Fruit fly (Drosophila melanogaster) whole organism, embryonic: ENCODE data around the gene CG3119.
A peak's percentile ranks its signal among the peaks of the same experiment; 100 is the strongest.

ENCODE experiments used
- ATbp ChIP-seq: fragments of 200-800 bp; sonication (Bioruptor generic); optimal IDR thresholded peaks from 2 replicates; lab custom pipeline; 2017; ENCODE audit warnings: missing biosample characterization, mild to moderate bottlenecking, missing genetic modification characterization, missing genetic modification reagents
- Adf1 ChIP-seq: fragments of 200-800 bp; sonication (Bioruptor generic); IDR thresholded peaks from 2 replicates; pipeline ENCODE4 v1.3.6; 2022; ENCODE audit warnings: missing biosample characterization, missing genetic modification characterization
- Atf-2 ChIP-seq: fragments of 200-800 bp; sonication (Bioruptor generic); optimal IDR thresholded peaks from 2 replicates; lab custom pipeline; 2016; ENCODE audit warnings: missing biosample characterization, missing genetic modification characterization
- Atf6 ChIP-seq: fragments of 200-800 bp; sonication (Bioruptor generic); IDR thresholded peaks from 2 replicates; pipeline ENCODE4 v1.3.6; 2022; ENCODE audit warnings: missing biosample characterization, missing genetic modification characterization
- B-H1 ChIP-seq: fragments of 200-800 bp; sonication (Bioruptor generic); IDR thresholded peaks from 3 replicates; pipeline ENCODE4 v1.3.6; 2022; ENCODE audit warnings: missing biosample characterization, missing genetic modification characterization
- CG10654 ChIP-seq: fragments of 200-800 bp; sonication (Bioruptor generic); optimal IDR thresholded peaks from 2 replicates; lab custom pipeline; 2016; ENCODE audit warnings: missing biosample characterization, missing genetic modification characterization
- CG11093 ChIP-seq: fragments of 200-800 bp; sonication (Bioruptor generic); IDR thresholded peaks from 3 replicates; pipeline ENCODE4 v1.3.6; 2022; ENCODE audit warnings: missing biosample characterization, missing genetic modification characterization
- CG11398 ChIP-seq: fragments of 200-800 bp; sonication (Bioruptor generic); optimal IDR thresholded peaks from 2 replicates; lab custom pipeline; 2016; ENCODE audit warnings: missing biosample characterization, missing genetic modification characterization
- CG11560 ChIP-seq: fragments of 200-800 bp; sonication (Bioruptor generic); IDR thresholded peaks from 3 replicates; pipeline ENCODE4 v1.3.6; 2022; ENCODE audit warnings: missing biosample characterization, missing genetic modification characterization
- CG12942 ChIP-seq: fragments of 200-800 bp; sonication (Bioruptor generic); optimal IDR thresholded peaks from 3 replicates; lab custom pipeline; 2016; ENCODE audit warnings: missing biosample characterization, missing genetic modification characterization
- CG15269 ChIP-seq: fragments of 200-800 bp; sonication (Bioruptor generic); optimal IDR thresholded peaks from 2 replicates; lab custom pipeline; 2018; ENCODE audit warnings: missing biosample characterization, mild to moderate bottlenecking, missing genetic modification characterization, moderate library complexity
- CG17802 ChIP-seq: fragments of 200-800 bp; sonication (Bioruptor generic); optimal IDR thresholded peaks from 2 replicates; lab custom pipeline; 2018; ENCODE audit warnings: missing biosample characterization, mild to moderate bottlenecking, missing genetic modification characterization, moderate library complexity
- CG1832 ChIP-seq: fragments of 200-800 bp; sonication (Bioruptor generic); optimal IDR thresholded peaks from 2 replicates; lab custom pipeline; 2017; ENCODE audit warnings: missing biosample characterization, mild to moderate bottlenecking, missing genetic modification characterization, inconsistent platforms
- CG2129 ChIP-seq: fragments of 200-800 bp; sonication (Bioruptor generic); IDR thresholded peaks from 2 replicates; pipeline ENCODE4 v1.3.6; 2022; ENCODE audit warnings: missing biosample characterization, missing genetic modification characterization; ENCODE audit not compliant: partially characterized antibody
- CG2199 ChIP-seq: fragments of 200-800 bp; sonication (Bioruptor generic); IDR thresholded peaks from 3 replicates; pipeline ENCODE4 v1.3.6; 2022; ENCODE audit warnings: missing biosample characterization, missing genetic modification characterization
- CG2712 ChIP-seq: fragments of 200-800 bp; optimal IDR thresholded peaks from 3 replicates; lab custom pipeline; 2019; ENCODE audit warnings: missing biosample characterization, mild to moderate bottlenecking, missing genetic modification characterization, moderate library complexity
- CG31441 ChIP-seq: fragments of 200-800 bp; sonication (Bioruptor generic); IDR thresholded peaks from 2 replicates; pipeline ENCODE4 v1.3.6; 2022; ENCODE audit warnings: missing biosample characterization, missing genetic modification characterization
- CG3163 ChIP-seq: fragments of 200-800 bp; sonication (Bioruptor generic); optimal IDR thresholded peaks from 3 replicates; lab custom pipeline; 2016; ENCODE audit warnings: missing biosample characterization, missing genetic modification characterization
- CG3407 ChIP-seq: fragments of 200-800 bp; sonication (Bioruptor generic); optimal IDR thresholded peaks from 2 replicates; lab custom pipeline; 2018; ENCODE audit warnings: missing biosample characterization, mild to moderate bottlenecking, missing genetic modification characterization
- CG34376 ChIP-seq: fragments of 200-800 bp; sonication (Bioruptor generic); optimal IDR thresholded peaks from 2 replicates; lab custom pipeline; 2018; ENCODE audit warnings: missing biosample characterization, mild to moderate bottlenecking, missing genetic modification characterization
- CG34422 ChIP-seq: fragments of 200-800 bp; sonication (Bioruptor generic); IDR thresholded peaks from 3 replicates; pipeline ENCODE4 v1.3.6; 2022; ENCODE audit warnings: missing biosample characterization, missing genetic modification characterization
- CG4424 ChIP-seq: fragments of 200-800 bp; sonication (Bioruptor generic); optimal IDR thresholded peaks from 3 replicates; lab custom pipeline; 2016; ENCODE audit warnings: missing biosample characterization, missing genetic modification characterization
- CG4707 ChIP-seq: fragments of 200-800 bp; sonication (Bioruptor generic); optimal IDR thresholded peaks from 2 replicates; lab custom pipeline; 2018; ENCODE audit warnings: missing biosample characterization, mild to moderate bottlenecking, missing genetic modification characterization, moderate library complexity
- CG8281 ChIP-seq: fragments of 200-800 bp; sonication (Bioruptor generic); optimal IDR thresholded peaks from 2 replicates; lab custom pipeline; 2018; ENCODE audit warnings: missing biosample characterization, mild to moderate bottlenecking, missing genetic modification characterization, moderate library complexity
- Deaf1 ChIP-seq: fragments of 200-800 bp; optimal IDR thresholded peaks from 3 replicates; lab custom pipeline; 2019; ENCODE audit warnings: missing biosample characterization, mild to moderate bottlenecking, missing genetic modification characterization, moderate library complexity
- Elba2 ChIP-seq: fragments of 200-800 bp; sonication (Bioruptor generic); optimal IDR thresholded peaks from 3 replicates; lab custom pipeline; 2016; ENCODE audit warnings: missing biosample characterization, missing genetic modification characterization
- Ets97D ChIP-seq: fragments of 200-800 bp; sonication (Bioruptor generic); optimal IDR thresholded peaks from 3 replicates; lab custom pipeline; 2016; ENCODE audit warnings: missing biosample characterization, missing genetic modification characterization
- Fer3 ChIP-seq: fragments of 200-800 bp; sonication (Bioruptor generic); optimal IDR thresholded peaks from 2 replicates; lab custom pipeline; 2018; ENCODE audit warnings: missing biosample characterization, mild to moderate bottlenecking, missing genetic modification characterization, moderate library complexity
- Gsc ChIP-seq: fragments of 200-800 bp; sonication (Bioruptor generic); IDR thresholded peaks from 2 replicates; pipeline ENCODE4 v1.3.6; 2022; ENCODE audit warnings: missing biosample characterization, missing genetic modification characterization
- H15 ChIP-seq: fragments of 200-800 bp; sonication (Bioruptor generic); IDR thresholded peaks from 3 replicates; pipeline ENCODE4 v1.3.6; 2022; ENCODE audit warnings: missing biosample characterization, missing genetic modification characterization
- Hand ChIP-seq: fragments of 200-800 bp; sonication (Bioruptor generic); optimal IDR thresholded peaks from 2 replicates; lab custom pipeline; 2017; ENCODE audit warnings: mild to moderate bottlenecking, missing biosample characterization, missing genetic modification reagents, missing genetic modification characterization
- Hr3 ChIP-seq: fragments of 200-800 bp; sonication (Bioruptor generic); optimal IDR thresholded peaks from 3 replicates; lab custom pipeline; 2016; ENCODE audit warnings: missing biosample characterization, missing genetic modification characterization
- Opbp ChIP-seq: fragments of 200-800 bp; sonication (Bioruptor generic); IDR thresholded peaks from 3 replicates; pipeline ENCODE4 v1.3.6; 2022; ENCODE audit warnings: missing biosample characterization, missing genetic modification characterization; ENCODE audit not compliant: partially characterized antibody
- PHDP ChIP-seq: fragments of 200-800 bp; sonication (Bioruptor generic); optimal IDR thresholded peaks from 3 replicates; lab custom pipeline; 2018; ENCODE audit warnings: missing biosample characterization, mild to moderate bottlenecking, missing genetic modification characterization, moderate library complexity
- Side ChIP-seq: fragments of 200-800 bp; sonication (Bioruptor generic); optimal IDR thresholded peaks from 2 replicates; lab custom pipeline; 2016; ENCODE audit warnings: missing biosample characterization, missing genetic modification characterization
- Sox102F ChIP-seq: fragments of 200-800 bp; sonication (Bioruptor generic); optimal IDR thresholded peaks from 2 replicates; lab custom pipeline; 2018; ENCODE audit warnings: missing biosample characterization, mild to moderate bottlenecking, missing genetic modification characterization, moderate library complexity
- bab2 ChIP-seq: fragments of 200-800 bp; sonication (Bioruptor generic); optimal IDR thresholded peaks from 2 replicates; lab custom pipeline; 2016; ENCODE audit warnings: missing biosample characterization, missing genetic modification characterization
- croc ChIP-seq: fragments of 200-800 bp; sonication (Bioruptor generic); conservative IDR thresholded peaks from 3 replicates; pipeline ENCODE4 v1.3.6; 2022; ENCODE audit warnings: missing biosample characterization, missing genetic modification characterization
- gsb ChIP-seq: fragments of 200-800 bp; sonication (Bioruptor generic); IDR thresholded peaks from 2 replicates; pipeline ENCODE4 v1.3.6; 2022; ENCODE audit warnings: missing biosample characterization, missing genetic modification characterization
- jing ChIP-seq: fragments of 200-800 bp; sonication (Bioruptor generic); optimal IDR thresholded peaks from 2 replicates; lab custom pipeline; 2018; ENCODE audit warnings: missing biosample characterization, mild to moderate bottlenecking, missing genetic modification characterization
- mirr ChIP-seq: fragments of 200-800 bp; sonication (Bioruptor generic); optimal IDR thresholded peaks from 3 replicates; lab custom pipeline; 2018; ENCODE audit warnings: missing biosample characterization, mild to moderate bottlenecking, missing genetic modification characterization
- nmo ChIP-seq: fragments of 200-800 bp; sonication (Bioruptor generic); optimal IDR thresholded peaks from 2 replicates; lab custom pipeline; 2018; ENCODE audit warnings: missing biosample characterization, mild to moderate bottlenecking, missing genetic modification characterization, moderate library complexity
- oc ChIP-seq: fragments of 200-800 bp; sonication (Bioruptor generic); optimal IDR thresholded peaks from 2 replicates; lab custom pipeline; 2018; ENCODE audit warnings: missing biosample characterization, mild to moderate bottlenecking, missing genetic modification characterization, moderate library complexity
- pb ChIP-seq: fragments of 200-800 bp; sonication (Bioruptor generic); optimal IDR thresholded peaks from 3 replicates; lab custom pipeline; 2016; ENCODE audit warnings: missing biosample characterization, missing genetic modification characterization
- peb ChIP-seq: fragments of 200-800 bp; sonication (Bioruptor generic); IDR thresholded peaks from 2 replicates; pipeline ENCODE4 v1.3.6; 2022; ENCODE audit warnings: missing biosample characterization, missing genetic modification characterization
- rib ChIP-seq: fragments of 200-800 bp; sonication (Bioruptor generic); IDR thresholded peaks from 2 replicates; pipeline ENCODE4 v1.3.6; 2022; ENCODE audit warnings: missing biosample characterization, missing genetic modification characterization
- slbo ChIP-seq: fragments of 200-800 bp; sonication (Bioruptor generic); IDR thresholded peaks from 2 replicates; pipeline ENCODE4 v1.3.6; 2022; ENCODE audit warnings: missing biosample characterization, missing genetic modification characterization
- slp2 ChIP-seq: fragments of 200-800 bp; sonication (Bioruptor generic); optimal IDR thresholded peaks from 2 replicates; lab custom pipeline; 2016; ENCODE audit warnings: missing biosample characterization, missing genetic modification characterization
- wek ChIP-seq: fragments of 200-800 bp; sonication (Bioruptor generic); optimal IDR thresholded peaks from 3 replicates; lab custom pipeline; 2018; ENCODE audit warnings: missing biosample characterization, mild to moderate bottlenecking, missing genetic modification characterization, moderate library complexity

CG3119 gene

DNA sequence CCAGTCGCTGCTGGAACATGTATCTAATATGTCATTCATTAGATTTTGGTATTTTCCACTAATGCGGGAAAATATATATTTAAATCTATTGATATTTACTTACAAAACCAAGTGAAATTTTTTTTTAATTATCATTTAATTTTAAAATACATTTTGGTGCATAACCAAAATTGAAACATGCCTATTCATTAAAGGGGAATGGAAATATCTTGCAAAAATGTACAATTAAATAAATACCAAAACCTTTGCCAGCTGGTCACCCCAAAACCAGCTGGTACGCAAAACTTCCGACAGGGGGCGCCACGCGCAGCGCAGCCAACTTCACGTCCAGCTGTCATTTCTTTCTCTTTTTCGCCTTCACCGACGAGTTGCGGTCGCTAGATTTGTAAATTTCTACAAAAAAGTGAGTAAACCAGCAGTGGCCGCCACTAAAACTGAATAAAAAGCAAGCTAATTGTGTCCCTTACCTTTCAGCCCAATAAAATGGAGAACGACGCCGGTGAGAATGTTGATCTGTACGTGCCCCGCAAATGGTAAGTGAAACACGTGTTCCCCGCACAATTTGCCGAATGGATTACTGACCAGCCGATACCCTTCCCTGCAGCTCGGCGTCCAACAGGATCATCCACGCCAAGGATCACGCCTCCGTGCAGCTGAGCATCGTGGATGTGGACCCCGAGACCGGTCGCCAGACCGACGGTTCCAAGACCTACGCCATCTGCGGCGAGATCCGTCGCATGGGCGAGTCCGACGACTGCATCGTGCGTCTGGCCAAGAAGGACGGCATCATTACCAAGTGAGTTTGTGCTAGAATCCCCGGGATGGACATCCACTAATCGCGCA is 18.4 kb upstream of the CG3119 start, which contains the start of the genes CG3104 and RpS21 (continued):
- TF ChIP-seq Gsc (GFP tag; lab: Robert Waterston, UW) = no peak
- peak; percentile 98 for TF ChIP-seq Ets97D
- TF ChIP-seq CG17802 (tag; lab: Kevin White, UChicago) = peak; percentile 80
- peak; percentile 62; the same call in 2 of the 3 replicates for TF ChIP-seq CG11093 (GFP tag; lab: Robert Waterston, UW)
- TF ChIP-seq bab2 (GFP tag; lab: Kevin White, UChicago) = peak; percentile 84
- peak; percentile 75 for TF ChIP-seq CG31441
- peak; percentile 81 for TF ChIP-seq CG3407 (GFP tag; lab: Kevin White, UChicago)
- TF ChIP-seq Opbp (GFP tag; lab: Robert Waterston, UW) = peak; percentile 100
- peak; percentile 39 for TF ChIP-seq jing (GFP tag; lab: Kevin White, UChicago)
- TF ChIP-seq CG34422 (GFP tag; lab: Robert Waterston, UW) = peak; percentile 94
- TF ChIP-seq peb (GFP tag; lab: Robert Waterston, UW) = peak; percentile 45; the same call in 1 of the 2 replicates
- TF ChIP-seq H15 (GFP tag; lab: Robert Waterston, UW) = peak; percentile 81
- TF ChIP-seq ATbp (GFP tag; lab: Kevin White, UChicago) = peak; percentile 83
- TF ChIP-seq Atf-2 (GFP tag; lab: Kevin White, UChicago) = peak; percentile 64
- peak; percentile 84 for TF ChIP-seq CG4424 (GFP tag; lab: Kevin White, UChicago)
- peak; percentile 73 for TF ChIP-seq CG11398
- peak; percentile 77 for TF ChIP-seq slp2 (GFP tag; lab: Kevin White, UChicago)
- peak; percentile 58 for TF ChIP-seq croc (GFP tag; lab: Robert Waterston, UW)
- peak; percentile 88 for TF ChIP-seq CG10654
- no peak for TF ChIP-seq CG1832 (GFP tag; lab: Kevin White, UChicago)
- TF ChIP-seq Adf1 (GFP tag; lab: Robert Waterston, UW) = peak; percentile 60; the same call in 1 of the 2 replicates
- peak; percentile 83 for TF ChIP-seq CG2712
- peak; percentile 86 for TF ChIP-seq nmo (GFP tag; lab: Kevin White, UChicago)
- TF ChIP-seq Hr3 (GFP tag; lab: Kevin White, UChicago) = peak; percentile 73
- TF ChIP-seq CG11560 (tag; lab: Robert Waterston, UW) = peak; percentile 51; the same call in 2 of the 3 replicates
- TF ChIP-seq slbo (GFP tag; lab: Robert Waterston, UW) = peak; percentile 97
- TF ChIP-seq Elba2 = no peak
- peak; percentile 76 for TF ChIP-seq B-H1
- TF ChIP-seq rib (GFP tag; lab: Robert Waterston, UW) = peak; percentile 31; the same call in 1 of the 2 replicates
- TF ChIP-seq CG3163 (GFP tag; lab: Kevin White, UChicago) = peak; percentile 68
- TF ChIP-seq CG2199 (GFP tag; lab: Robert Waterston, UW) = peak; percentile 79; the same call in 1 of the 3 replicates
- TF ChIP-seq PHDP (tag; lab: Kevin White, UChicago) = peak; percentile 57
- peak; percentile 76 for TF ChIP-seq CG12942 (GFP tag; lab: Kevin White, UChicago)
- peak; percentile 71 for TF ChIP-seq pb (GFP tag; lab: Kevin White, UChicago)
- peak; percentile 61 for TF ChIP-seq Deaf1 (tag; lab: Kevin White, UChicago)
- TF ChIP-seq Fer3 (tag; lab: Kevin White, UChicago) = peak; percentile 82
- TF ChIP-seq Hand (GFP tag; lab: Kevin White, UChicago) = peak; percentile 15
- peak; percentile 69 for TF ChIP-seq CG4707 (GFP tag; lab: Kevin White, UChicago)
- TF ChIP-seq mirr = peak; percentile 89
- TF ChIP-seq Sox102F (GFP tag; lab: Kevin White, UChicago) = peak; percentile 38
- no peak for TF ChIP-seq CG2129
- peak; percentile 81 for TF ChIP-seq gsb (GFP tag; lab: Robert Waterston, UW)
- TF ChIP-seq CG15269 = peak; percentile 72
- TF ChIP-seq wek (GFP tag; lab: Kevin White, UChicago) = peak; percentile 80
- TF ChIP-seq Side (GFP tag; lab: Kevin White, UChicago) = peak; percentile 81
- peak; percentile 93 for TF ChIP-seq CG34376 (GFP tag; lab: Kevin White, UChicago)
- peak; percentile 15 for TF ChIP-seq oc (tag; lab: Kevin White, UChicago)
- TF ChIP-seq Atf6 (GFP tag; lab: Robert Waterston, UW) = peak; percentile 82
- TF ChIP-seq CG8281 (tag; lab: Kevin White, UChicago) = peak; percentile 57
